Worm (Caenorhabditis elegans) whole organism, late embryonic: ENCODE data around the gene ncx-10.

Source experiments
- ahr-1 ChIP-seq: sonication (generic microtip); optimal IDR thresholded peaks from 2 replicates; lab custom pipeline; 2016; ENCODE audit warnings: missing genetic modification characterization, missing compliant biosample characterization
- ceh-34 ChIP-seq: sonication (generic microtip); optimal IDR thresholded peaks from 2 replicates; lab custom pipeline; 2016; ENCODE audit warnings: mild to moderate bottlenecking, missing genetic modification characterization, missing compliant biosample characterization
- ceh-9 ChIP-seq: sonication (generic microtip); optimal IDR thresholded peaks from 2 replicates; lab custom pipeline; 2016; ENCODE audit warnings: mild to moderate bottlenecking, missing genetic modification characterization, inconsistent platforms, missing compliant biosample characterization
- dve-1 ChIP-seq: sonication (generic microtip); optimal IDR thresholded peaks from 2 replicates; lab custom pipeline; 2017; ENCODE audit warnings: antibody characterized with exemption, mild to moderate bottlenecking, missing genetic modification characterization, missing compliant biosample characterization
- elt-2 ChIP-seq: sonication (generic microtip); optimal IDR thresholded peaks from 2 replicates; lab custom pipeline; 2016; ENCODE audit warnings: missing genetic modification reagents, missing genetic modification characterization, missing compliant biosample characterization
- fkh-6 ChIP-seq: sonication (generic microtip); optimal IDR thresholded peaks from 2 replicates; lab custom pipeline; 2016; ENCODE audit warnings: missing genetic modification characterization, missing compliant biosample characterization
- madf-2 ChIP-seq: sonication (generic microtip); optimal IDR thresholded peaks from 2 replicates; lab custom pipeline; 2017; ENCODE audit warnings: missing genetic modification characterization, missing compliant biosample characterization
- nhr-11 ChIP-seq: fragments of 150-350 bp; optimal IDR thresholded peaks from 2 replicates; lab custom pipeline; 2014; ENCODE audit warnings: missing biosample characterization, missing genetic modification characterization
- pha-4 ChIP-seq: fragments of 150-350 bp; optimal IDR thresholded peaks from 2 replicates; lab custom pipeline; 2018; ENCODE audit warnings: missing biosample characterization, missing genetic modification reagents, missing genetic modification characterization
- rnt-1 ChIP-seq: sonication (generic microtip); optimal IDR thresholded peaks from 2 replicates; lab custom pipeline; 2016; ENCODE audit warnings: missing genetic modification characterization, missing compliant biosample characterization
- sox-4 ChIP-seq: sonication (generic microtip); optimal IDR thresholded peaks from 2 replicates; lab custom pipeline; 2017; ENCODE audit warnings: mild to moderate bottlenecking, missing genetic modification characterization, inconsistent platforms, missing compliant biosample characterization

ce11 chrV:7977701-7978461 is 45.0 kb upstream of the ncx-10 start, which contains the start of gene let-413:
- TF ChIP-seq sox-4 (tag; lab: Kevin White, UChicago) = no peak
- TF ChIP-seq pha-4 (tag; lab: Kevin White, UChicago) = no peak
- no peak for TF ChIP-seq madf-2 (tag; lab: Kevin White, UChicago)
- TF ChIP-seq ahr-1 (tag; lab: Kevin White, UChicago) = no peak
- no peak for TF ChIP-seq ceh-34 (tag; lab: Kevin White, UChicago)
- no peak for TF ChIP-seq fkh-6
- TF ChIP-seq rnt-1 (tag; lab: Kevin White, UChicago) = no peak
- no peak for TF ChIP-seq nhr-11
- TF ChIP-seq dve-1 (tag; lab: Kevin White, UChicago) = no peak
- no peak for TF ChIP-seq ceh-9 (tag; lab: Kevin White, UChicago)
- TF ChIP-seq elt-2 (tag; lab: Kevin White, UChicago) = peak; percentile 56
